Fruit fly (Drosophila melanogaster): ENCODE measurements around the gene CG9281.
A peak's percentile ranks its signal among the peaks of the same experiment; 100 is the strongest.

The CG9281 gene

dm6 chrX:15748945-15749344 lies 38.6 kb upstream of the CG9281 start, which contains the start of gene Mvd (continued):
- TF ChIP-seq Asciz (GFP tag; optimal IDR thresholded peaks at IDR 0.05): no peak
- no peak for TF ChIP-seq ems (GFP tag; optimal IDR thresholded peaks at IDR 0.05)
- TF ChIP-seq CG10321 (GFP tag; IDR thresholded peaks at IDR 0.05): no peak
- TF ChIP-seq Doc3 (GFP tag; IDR thresholded peaks at IDR 0.05; ENCODE audit: partially characterized antibody): no peak
- TF ChIP-seq unc-4 (GFP tag; IDR thresholded peaks at IDR 0.05; ENCODE audit: partially characterized antibody): 0 out of 2 replicates have a peak, but pooled peaks have one; percentile 35
- no peak for TF ChIP-seq CG16815 (GFP tag; optimal IDR thresholded peaks at IDR 0.05)
- no peak for TF ChIP-seq repo (GFP tag; optimal IDR thresholded peaks at IDR 0.05)
- no peak for TF ChIP-seq Vsx1 (GFP tag; optimal IDR thresholded peaks at IDR 0.05)
- TF ChIP-seq CG6654 (GFP tag; optimal IDR thresholded peaks at IDR 0.05): no peak
- TF ChIP-seq CG2202 (tag; optimal IDR thresholded peaks at IDR 0.05): no peak
- TF ChIP-seq lab (GFP tag; optimal IDR thresholded peaks at IDR 0.05): no peak
- TF ChIP-seq dm (GFP tag; optimal IDR thresholded peaks at IDR 0.05): peak; percentile 46
- TF ChIP-seq gfzf (GFP tag; optimal IDR thresholded peaks at IDR 0.05): peak; percentile 94
- TF ChIP-seq maf-S (GFP tag; optimal IDR thresholded peaks at IDR 0.05): no peak
- TF ChIP-seq CG17359 (tag; optimal IDR thresholded peaks at IDR 0.05): no peak
- TF ChIP-seq CG4707 (GFP tag; optimal IDR thresholded peaks at IDR 0.05): no peak
- TF ChIP-seq dimm (GFP tag; IDR thresholded peaks at IDR 0.05): no peak
- no peak for TF ChIP-seq klu (GFP tag; IDR thresholded peaks at IDR 0.05)
- no peak for TF ChIP-seq CG9727 (GFP tag; optimal IDR thresholded peaks at IDR 0.05)
- no peak for TF ChIP-seq CG17612 (GFP tag; IDR thresholded peaks at IDR 0.05)
- no peak for TF ChIP-seq caup (GFP tag; optimal IDR thresholded peaks at IDR 0.05; ENCODE audit: severe bottlenecking)
- no peak for TF ChIP-seq Ets65A (GFP tag)
- no peak for TF ChIP-seq Poxn (GFP tag; IDR thresholded peaks at IDR 0.05)
- no peak for TF ChIP-seq Dad (GFP tag; optimal IDR thresholded peaks at IDR 0.05)
- TF ChIP-seq CG8359 (GFP tag; optimal IDR thresholded peaks at IDR 0.05; ENCODE audit: borderline replicate concordance): no peak
- peak; percentile 6 for TF ChIP-seq gro (GFP tag; optimal IDR thresholded peaks at IDR 0.05)
- TF ChIP-seq CG31365 (tag; optimal IDR thresholded peaks at IDR 0.05): no peak
- TF ChIP-seq Fer3 (tag; optimal IDR thresholded peaks at IDR 0.05): no peak
- TF ChIP-seq CG10147 (GFP tag; optimal IDR thresholded peaks at IDR 0.05): no peak
- no peak for TF ChIP-seq tup (GFP tag; optimal IDR thresholded peaks at IDR 0.05)
- TF ChIP-seq unpg (GFP tag; optimal IDR thresholded peaks at IDR 0.05): no peak
- peak; percentile 5 for TF ChIP-seq CG8924 (tag; optimal IDR thresholded peaks at IDR 0.05)
- no peak for TF ChIP-seq CG14965 (GFP tag; optimal IDR thresholded peaks at IDR 0.05; ENCODE audit: borderline replicate concordance)
- TF ChIP-seq ranshi (GFP tag; IDR thresholded peaks at IDR 0.05): no peak
- no peak for TF ChIP-seq tna (GFP tag; IDR thresholded peaks at IDR 0.05; ENCODE audit: partially characterized antibody)
- no peak for TF ChIP-seq gem (tag; optimal IDR thresholded peaks at IDR 0.05)
- TF ChIP-seq pfk (GFP tag; optimal IDR thresholded peaks at IDR 0.05): no peak
- TF ChIP-seq CG13296 (GFP tag; optimal IDR thresholded peaks at IDR 0.05): no peak
- no peak for TF ChIP-seq z (GFP tag; IDR thresholded peaks at IDR 0.05)
- no peak for TF ChIP-seq tll (GFP tag; optimal IDR thresholded peaks at IDR 0.05)
- TF ChIP-seq Scr (GFP tag; IDR thresholded peaks at IDR 0.05; ENCODE audit: partially characterized antibody): 0 out of 2 replicates have a peak, but pooled peaks have one; percentile 15
- no peak for TF ChIP-seq cad (GFP tag; optimal IDR thresholded peaks at IDR 0.05)
- no peak for TF ChIP-seq bab2 (GFP tag; optimal IDR thresholded peaks at IDR 0.05)
- TF ChIP-seq B-H2 (GFP tag; optimal IDR thresholded peaks at IDR 0.05): peak; percentile 10
- TF ChIP-seq dmrt99B (tag; optimal IDR thresholded peaks at IDR 0.05): no peak
- no peak for TF ChIP-seq CG10654 (GFP tag; optimal IDR thresholded peaks at IDR 0.05)
- TF ChIP-seq CG12942 (GFP tag; optimal IDR thresholded peaks at IDR 0.05): no peak
- no peak for TF ChIP-seq CG4282 (GFP tag; optimal IDR thresholded peaks at IDR 0.05)
- TF ChIP-seq sima (GFP tag; optimal IDR thresholded peaks at IDR 0.05): no peak
- TF ChIP-seq Lim3 (GFP tag; IDR thresholded peaks at IDR 0.05): no peak

Data from whole organism, embryonic.